Worm (Caenorhabditis elegans): ENCODE measurements around the gene C30G7.2.

The C30G7.2 gene

DNA sequence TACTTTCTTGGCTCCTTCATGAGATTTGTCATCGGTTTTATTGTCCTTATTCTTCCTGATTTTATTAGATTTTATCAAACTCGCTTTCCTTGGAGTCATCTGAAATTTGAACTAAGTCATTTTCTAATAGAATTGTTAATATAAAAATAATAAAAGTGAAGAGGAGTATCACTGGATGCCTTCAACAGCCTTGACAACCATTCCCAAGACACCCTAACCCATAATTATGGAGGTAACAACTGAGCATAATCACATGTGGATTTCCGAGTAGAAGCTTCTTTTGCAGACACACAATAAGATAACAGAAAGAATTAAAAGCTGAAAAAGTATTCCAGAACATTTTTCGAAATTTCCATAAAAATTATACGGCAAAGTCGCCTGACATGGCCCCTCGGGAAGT, 19.0 kb downstream of the C30G7.2 start, which contains the start of gene F02D8.9:
F02D8.9 (minus strand) TSS at position 101 of the 400 bp plus-strand sequence.
- no peak for TF ChIP-seq sma-3 (GFP tag; optimal IDR thresholded peaks at IDR 0.05)
- no peak for TF ChIP-seq zag-1 (tag; optimal IDR thresholded peaks at IDR 0.05)
- no peak for TF ChIP-seq alr-1 (tag; optimal IDR thresholded peaks at IDR 0.05)
- TF ChIP-seq nhr-21 (tag; optimal IDR thresholded peaks at IDR 0.05) = no peak
- no peak for TF ChIP-seq lin-39 (tag; optimal IDR thresholded peaks at IDR 0.05)
- no peak for TF ChIP-seq nhr-11 (tag; optimal IDR thresholded peaks at IDR 0.05)
- no peak for TF ChIP-seq snpc-4 (tag; optimal IDR thresholded peaks at IDR 0.05)
- no peak for TF ChIP-seq F13H6.1 (tag; optimal IDR thresholded peaks at IDR 0.05)
- TF ChIP-seq nhr-237 (tag; optimal IDR thresholded peaks at IDR 0.05) = no peak
- TF ChIP-seq sma-9 (GFP tag; optimal IDR thresholded peaks at IDR 0.05) = no peak
- no peak for TF ChIP-seq sma-9 (tag; optimal IDR thresholded peaks at IDR 0.05)
- no peak for TF ChIP-seq ztf-11 (tag; optimal IDR thresholded peaks at IDR 0.05)
- TF ChIP-seq blmp-1 (tag; optimal IDR thresholded peaks at IDR 0.05; ENCODE audit: insufficient read depth) = no peak
- TF ChIP-seq ceh-82 (tag; optimal IDR thresholded peaks at IDR 0.05) = no peak
- TF ChIP-seq ZK546.5 (tag; optimal IDR thresholded peaks at IDR 0.05) = no peak
- no peak for TF ChIP-seq unc-39 (tag; optimal IDR thresholded peaks at IDR 0.05)
- no peak for TF ChIP-seq elt-1 (tag; optimal IDR thresholded peaks at IDR 0.05)

DNA sequence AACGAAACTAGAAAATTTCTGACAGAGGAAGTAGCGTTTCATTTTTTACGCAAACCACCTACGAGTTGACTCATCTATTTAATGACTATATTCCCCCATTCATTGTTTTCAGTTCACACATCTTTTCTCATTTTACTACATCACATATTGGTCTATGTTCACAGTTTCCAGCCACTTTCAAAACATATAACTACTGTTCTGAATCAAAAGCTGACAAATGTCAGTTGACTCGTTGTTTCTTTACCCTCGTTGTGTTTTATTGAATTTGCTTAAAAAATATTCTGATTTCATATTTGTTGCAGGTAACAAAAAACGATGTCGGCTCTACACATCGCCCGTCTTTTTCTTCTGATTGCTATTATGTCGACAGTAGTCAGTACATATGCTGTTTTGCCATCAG, 34.4 kb downstream of the C30G7.2 start, which contains the start of gene nlp-59:
nlp-59 (plus strand) TSS at position 301 of the 400 bp plus-strand sequence.
- TF ChIP-seq R02D3.7 (tag; optimal IDR thresholded peaks at IDR 0.05) (no peak), sma-9 (GFP tag; optimal IDR thresholded peaks at IDR 0.05) (no peak), sma-9 (tag; optimal IDR thresholded peaks at IDR 0.05) (no peak), zag-1 (tag; optimal IDR thresholded peaks at IDR 0.05) (no peak), gmeb-1 (tag; optimal IDR thresholded peaks at IDR 0.05) (no peak), alr-1 (tag; optimal IDR thresholded peaks at IDR 0.05) (no peak), unc-62 (GFP tag; optimal IDR thresholded peaks at IDR 0.05) (no peak), ztf-4 (tag; optimal IDR thresholded peaks at IDR 0.05) (no peak), elt-1 (tag; optimal IDR thresholded peaks at IDR 0.05) (no peak), aly-2 (tag; optimal IDR thresholded peaks at IDR 0.05) (no peak), sem-4 (tag; optimal IDR thresholded peaks at IDR 0.05) (no peak), unc-55 (GFP tag; optimal IDR thresholded peaks at IDR 0.05) (no peak), elt-3 (tag; optimal IDR thresholded peaks at IDR 0.05) (no peak), dmd-4 (tag; optimal IDR thresholded peaks at IDR 0.05) (no peak)

DNA sequence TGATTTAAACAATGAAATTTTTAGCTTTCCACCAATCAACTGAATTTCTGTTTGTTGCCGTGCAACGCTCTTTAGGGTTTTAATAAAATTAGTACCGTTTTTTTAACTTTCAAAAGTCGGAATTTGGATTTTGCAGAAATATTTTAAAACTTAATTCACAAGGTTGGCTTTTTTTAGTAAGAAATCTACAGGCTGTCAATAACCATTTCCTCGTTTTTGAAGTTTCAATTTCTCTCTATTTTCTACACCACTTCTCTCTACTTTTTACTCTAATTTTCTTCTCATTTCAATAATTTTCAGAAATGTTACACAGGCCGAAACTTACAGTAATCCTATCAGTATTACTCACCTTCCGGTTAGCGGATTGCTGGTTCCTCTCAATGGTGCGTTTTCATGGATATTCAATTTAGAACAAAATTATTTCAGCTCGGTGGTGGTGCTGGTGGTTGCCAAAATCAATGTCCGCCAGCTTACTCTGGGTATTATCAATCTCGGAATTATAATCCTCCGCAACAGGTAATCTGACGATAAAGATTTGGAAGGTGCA, 41.6 kb downstream of the C30G7.2 start, which contains the start of the genes grd-12 and F02D8.1:
grd-12 (plus strand) TSS at position 301 of the 547 bp plus-strand sequence.
F02D8.1 (minus strand) TSS at position 497 of the 547 bp plus-strand sequence.
- TF ChIP-seq nhr-25 (tag; optimal IDR thresholded peaks at IDR 0.05) (no peak), ztf-1 (GFP tag; conservative IDR thresholded peaks at IDR 0.05) (no peak), nhr-6 (tag; optimal IDR thresholded peaks at IDR 0.05) (no peak), ztf-11 (tag; optimal IDR thresholded peaks at IDR 0.05) (no peak), skn-1 (tag; optimal IDR thresholded peaks at IDR 0.05) (no peak), mbf-1 (tag; optimal IDR thresholded peaks at IDR 0.05) (no peak)

DNA sequence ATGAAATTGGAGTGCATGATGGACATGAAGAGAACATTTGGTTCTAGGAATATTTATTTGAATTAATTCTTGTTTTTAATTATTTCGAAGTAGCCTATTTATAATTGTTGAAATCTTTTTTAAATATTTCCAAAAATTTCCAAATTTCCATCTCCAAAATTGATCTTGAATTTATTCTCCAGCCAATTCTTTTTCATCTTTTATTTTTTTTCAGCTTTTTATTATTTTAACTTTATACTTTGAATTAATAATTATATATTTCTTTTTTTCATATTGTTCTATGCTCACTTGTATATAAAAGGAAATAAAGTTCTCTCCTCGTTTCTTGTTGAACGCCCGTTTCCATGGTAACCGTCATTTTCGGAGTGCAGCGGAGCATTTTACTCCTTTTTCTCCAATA, 43.2 kb downstream of the C30G7.2 start, which contains the start of gene xbx-1:
xbx-1 (plus strand) TSS at position 301 of the 400 bp plus-strand sequence.
- TF ChIP-seq crh-2 (tag; optimal IDR thresholded peaks at IDR 0.05) (no peak), unc-39 (tag; optimal IDR thresholded peaks at IDR 0.05) (no peak), ztf-4 (tag; optimal IDR thresholded peaks at IDR 0.05) (no peak), Y55F3AM.14 (GFP tag; optimal IDR thresholded peaks at IDR 0.05) (no peak), sem-4 (tag; optimal IDR thresholded peaks at IDR 0.05) (no peak), nhr-21 (tag; optimal IDR thresholded peaks at IDR 0.05) (no peak), ama-1 (optimal IDR thresholded peaks at IDR 0.05) (no peak), lin-39 (tag; optimal IDR thresholded peaks at IDR 0.05) (no peak), alr-1 (tag; optimal IDR thresholded peaks at IDR 0.05) (no peak), ceh-16 (tag; optimal IDR thresholded peaks at IDR 0.05) (no peak), nhr-129 (tag; optimal IDR thresholded peaks at IDR 0.05) (no peak)

DNA sequence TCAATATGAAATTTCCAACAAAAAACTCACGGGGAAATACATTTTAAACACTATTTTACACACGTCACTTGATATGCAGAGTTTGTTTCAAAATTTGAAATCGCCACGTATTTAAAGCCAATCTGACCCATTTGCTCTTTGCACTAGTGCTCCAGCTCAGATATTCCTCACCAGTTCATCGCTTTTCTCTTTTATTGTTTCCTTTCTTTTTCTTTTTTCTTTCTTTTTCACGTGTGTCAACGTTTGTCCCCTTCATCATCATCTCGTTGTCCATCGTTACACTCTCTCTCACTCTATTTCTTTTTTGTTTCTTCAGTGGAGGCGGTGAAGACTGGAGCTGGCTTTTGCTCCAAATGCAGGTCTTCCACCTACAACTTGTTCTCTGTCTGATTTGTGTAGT, 47.9 kb downstream of the C30G7.2 start, which contains the start of gene F02D8.4:
F02D8.4 (plus strand) TSS at position 301 of the 400 bp plus-strand sequence.
- no peak for TF ChIP-seq peb-1 (tag; optimal IDR thresholded peaks at IDR 0.05)
- TF ChIP-seq lin-39 (tag; optimal IDR thresholded peaks at IDR 0.05) = no peak
- TF ChIP-seq elt-1 (tag; optimal IDR thresholded peaks at IDR 0.05) = no peak
- TF ChIP-seq nhr-21 (tag; optimal IDR thresholded peaks at IDR 0.05) = no peak
- no peak for TF ChIP-seq sma-3 (GFP tag; optimal IDR thresholded peaks at IDR 0.05)
- TF ChIP-seq Y55F3AM.14 (GFP tag; optimal IDR thresholded peaks at IDR 0.05) = no peak
- peak; percentile 4 for TF ChIP-seq C34F6.9 (tag; optimal IDR thresholded peaks at IDR 0.05)
- TF ChIP-seq gmeb-1 (tag; optimal IDR thresholded peaks at IDR 0.05) = no peak
- no peak for TF ChIP-seq nhr-23 (tag; optimal IDR thresholded peaks at IDR 0.05)
